Worm (Caenorhabditis elegans) whole organism, L4/young adult: ENCODE data around the gene nucb-1.

Experiments
- W03F9.2 ChIP-seq: fragments of 150-350 bp; optimal IDR thresholded peaks from 2 replicates; lab custom pipeline; 2014; ENCODE audit warnings: missing biosample characterization, missing genetic modification characterization
- dao-5 ChIP-seq: sonication (generic microtip); optimal IDR thresholded peaks from 2 replicates; lab custom pipeline; 2016; ENCODE audit warnings: missing genotype, missing genetic modification characterization, moderate library complexity, missing compliant biosample characterization
- him-1 ChIP-seq: sonication (generic microtip); optimal IDR thresholded peaks from 2 replicates; lab custom pipeline; 2016; ENCODE audit warnings: missing genotype, missing genetic modification reagents, missing genetic modification characterization, missing compliant biosample characterization

DNA sequence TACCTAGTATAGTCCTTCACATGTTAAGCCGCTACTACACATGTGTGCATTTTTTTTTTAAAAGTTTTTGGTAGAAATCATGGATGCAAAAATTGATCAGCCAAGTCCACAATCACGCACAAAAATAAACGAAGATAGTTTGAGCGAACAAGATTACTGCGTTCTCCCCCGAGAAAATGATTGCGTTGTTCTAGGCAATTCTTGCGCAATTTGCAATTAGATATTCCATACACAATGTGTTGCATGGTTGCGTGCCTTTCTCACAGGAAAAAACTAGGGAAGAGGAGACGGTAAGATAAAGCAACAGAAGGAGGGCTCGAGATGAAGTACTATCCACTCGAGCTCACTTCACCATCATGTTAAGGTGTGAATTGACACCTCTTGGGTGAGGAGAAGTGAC is 8.5 kb downstream of the nucb-1 start:
- no peak for TF ChIP-seq him-1
- TF ChIP-seq dao-5 (tag; lab: Kevin White, UChicago) = no peak
- TF ChIP-seq W03F9.2 (tag; lab: Kevin White, UChicago) = no peak
